Worm (Caenorhabditis elegans): ENCODE data around the gene lir-2.

The lir-2 gene

DNA sequence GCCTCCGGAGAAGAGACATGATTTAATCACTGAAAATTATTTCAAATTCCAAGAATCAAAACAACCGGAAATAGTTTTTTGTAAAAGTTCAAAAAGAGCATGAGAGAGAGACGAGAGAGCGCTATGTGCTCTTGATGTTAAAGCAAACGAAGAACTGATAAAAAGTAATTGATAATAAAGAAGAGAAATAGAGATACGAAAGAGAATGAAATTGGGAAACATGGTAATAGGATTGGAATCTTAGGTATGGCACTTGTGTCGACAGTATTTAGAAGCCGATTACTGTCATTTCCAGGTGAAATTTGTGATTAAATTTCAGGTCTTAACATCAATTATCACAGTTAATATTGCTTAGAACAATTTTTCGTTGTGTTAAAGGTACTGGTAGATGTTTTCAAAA, 26.9 kb downstream of the lir-2 start, which contains the start of gene nhx-2:
TSS of gene nhx-2 (minus strand) at position 29 of the 400 bp plus-strand sequence.
- TF ChIP-seq fos-1 (tag; optimal IDR thresholded peaks at IDR 0.05) (peak; percentile 92), nhr-11 (tag; optimal IDR thresholded peaks at IDR 0.05) (no peak), elt-1 (tag; optimal IDR thresholded peaks at IDR 0.05) (no peak)

DNA sequence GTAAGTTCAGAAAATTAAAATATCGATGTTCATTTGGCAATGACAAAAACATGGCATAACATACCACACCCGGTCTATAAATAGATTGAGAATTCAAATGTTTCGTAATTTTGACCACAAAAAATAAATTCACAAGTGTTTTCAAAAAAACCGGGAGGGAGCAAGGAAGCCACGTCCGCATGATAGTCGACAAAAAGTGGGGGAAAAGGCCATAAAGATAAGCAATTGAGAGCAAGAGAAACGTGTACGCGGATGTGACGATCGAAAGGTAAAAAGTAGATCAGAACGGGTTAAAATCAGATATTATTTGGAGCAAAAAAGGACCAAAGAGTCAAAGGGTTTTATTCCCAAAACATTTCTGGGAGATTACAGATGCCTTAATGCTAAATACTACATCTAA, 27.7 kb downstream of the lir-2 start:
- TF ChIP-seq crh-2 (tag; optimal IDR thresholded peaks at IDR 0.05) (peak; percentile 50), elt-3 (tag; optimal IDR thresholded peaks at IDR 0.05) (no peak), fos-1 (tag; optimal IDR thresholded peaks at IDR 0.05) (peak; percentile 76), elt-1 (tag; optimal IDR thresholded peaks at IDR 0.05) (no peak)

- TF ChIP-seq zag-1 (tag; optimal IDR thresholded peaks at IDR 0.05) (no peak), ceh-82 (tag; optimal IDR thresholded peaks at IDR 0.05) (no peak), unc-55 (GFP tag; optimal IDR thresholded peaks at IDR 0.05) (no peak), nhr-6 (tag; optimal IDR thresholded peaks at IDR 0.05) (no peak), gmeb-1 (tag; optimal IDR thresholded peaks at IDR 0.05) (peak; percentile 22), crh-2 (tag; optimal IDR thresholded peaks at IDR 0.05) (peak; percentile 46), lsy-2 (tag; optimal IDR thresholded peaks at IDR 0.05) (no peak), lin-13 (GFP tag; optimal IDR thresholded peaks at IDR 0.05) (no peak), unc-62 (GFP tag; optimal IDR thresholded peaks at IDR 0.05) (no peak), mdl-1 (tag; optimal IDR thresholded peaks at IDR 0.05) (peak in 1 of 2 experiments; percentile 17), blmp-1 (tag; optimal IDR thresholded peaks at IDR 0.05; ENCODE audit: insufficient read depth) (no peak), nhr-11 (tag; optimal IDR thresholded peaks at IDR 0.05) (no peak), nhr-237 (tag; optimal IDR thresholded peaks at IDR 0.05) (no peak), F13H6.1 (tag; optimal IDR thresholded peaks at IDR 0.05) (no peak), sma-9 (GFP tag; optimal IDR thresholded peaks at IDR 0.05) (peak; percentile 59), sma-9 (tag; optimal IDR thresholded peaks at IDR 0.05) (no peak), elt-3 (tag; optimal IDR thresholded peaks at IDR 0.05) (no peak), fos-1 (tag; optimal IDR thresholded peaks at IDR 0.05) (peak; percentile 96)
These were observed 28.6 kb downstream of the lir-2 start for ce11 chrII:7695636-7696035.

DNA sequence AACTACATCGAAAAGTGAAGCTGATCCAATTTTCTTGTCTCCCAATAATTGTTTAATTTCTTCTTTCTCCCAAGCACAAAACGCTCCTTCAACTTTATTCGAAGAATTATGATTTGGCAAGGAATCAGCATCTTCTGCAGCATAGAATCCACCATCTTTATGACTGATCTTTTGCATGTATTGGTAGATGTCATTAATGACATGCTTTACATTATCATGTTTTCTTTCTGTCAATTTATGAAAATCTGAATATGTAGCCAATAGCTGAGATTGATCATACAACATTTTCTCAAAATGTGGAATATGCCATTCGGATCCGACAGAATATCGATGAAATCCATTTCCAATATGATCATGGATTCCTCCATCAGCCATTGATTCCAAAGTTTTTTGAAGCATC, 30.1 kb downstream of the lir-2 start:
- TF ChIP-seq dmd-4 (tag; optimal IDR thresholded peaks at IDR 0.05), result no peak

DNA sequence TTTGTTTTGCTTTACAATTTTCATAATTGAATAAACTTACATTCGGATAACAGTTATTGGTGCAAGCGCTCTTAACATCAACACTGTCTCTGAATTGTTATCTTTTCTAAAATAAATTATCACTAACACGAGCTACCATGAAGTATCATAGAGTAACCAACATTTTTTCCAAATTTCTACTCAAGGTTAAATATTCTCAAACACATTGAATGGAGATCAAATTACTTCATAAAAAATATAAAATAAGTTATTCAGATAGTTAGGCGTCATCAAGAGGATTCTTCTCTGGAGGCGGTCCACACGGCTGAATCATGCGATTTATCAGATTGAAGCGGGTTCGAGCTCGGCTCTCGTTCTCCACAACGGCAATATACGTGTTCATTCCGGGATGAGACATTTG, 31.3 kb downstream of the lir-2 start, which contains the start of gene B0495.5:
TSS of gene B0495.5 (minus strand) at position 101 of the 400 bp plus-strand sequence.
- TF ChIP-seq sem-4 (tag; optimal IDR thresholded peaks at IDR 0.05), result no peak
- no peak for TF ChIP-seq fos-1 (tag; optimal IDR thresholded peaks at IDR 0.05)
- TF ChIP-seq elt-1 (tag; optimal IDR thresholded peaks at IDR 0.05), result no peak
- TF ChIP-seq dmd-4 (tag; optimal IDR thresholded peaks at IDR 0.05), result no peak
- no peak for TF ChIP-seq egl-27 (tag; optimal IDR thresholded peaks at IDR 0.05)
- no peak for TF ChIP-seq unc-62 (GFP tag; optimal IDR thresholded peaks at IDR 0.05)
- TF ChIP-seq snpc-4 (tag; optimal IDR thresholded peaks at IDR 0.05), result no peak

DNA sequence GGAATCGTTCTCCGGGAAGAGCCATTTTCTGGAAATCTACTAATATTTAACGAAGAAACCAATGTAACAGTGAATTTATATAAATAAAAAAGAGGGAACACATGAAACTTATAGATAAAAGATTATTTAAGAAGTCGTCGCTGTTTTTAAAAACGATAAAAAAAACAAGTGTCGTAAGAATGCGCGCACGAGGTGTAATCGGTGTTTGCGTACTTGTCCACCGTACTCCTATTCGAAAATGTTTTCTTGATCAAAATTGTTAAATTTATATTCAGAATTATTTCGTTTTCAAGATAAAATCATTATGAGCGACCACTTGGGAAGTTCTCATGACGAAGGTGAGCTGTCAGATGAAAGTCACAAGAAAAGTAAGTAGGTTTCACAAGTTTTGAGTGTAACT, 31.9 kb downstream of the lir-2 start, which contains the start of the genes moa-2 and cdk-11.1:
TSS of gene moa-2 (minus strand) at position 25 of the 400 bp plus-strand sequence.
TSS of gene cdk-11.1 (plus strand) at position 227 of the 400 bp plus-strand sequence.
- TF ChIP-seq lsy-2 (tag; optimal IDR thresholded peaks at IDR 0.05) (peak; percentile 70 to 97), ama-1 (optimal IDR thresholded peaks at IDR 0.05) (no peak), lin-13 (GFP tag; optimal IDR thresholded peaks at IDR 0.05) (no peak), skn-1 (tag; optimal IDR thresholded peaks at IDR 0.05) (no peak), ceh-82 (tag; optimal IDR thresholded peaks at IDR 0.05) (no peak), sma-9 (GFP tag; optimal IDR thresholded peaks at IDR 0.05) (no peak), sma-9 (tag; optimal IDR thresholded peaks at IDR 0.05) (no peak), nhr-11 (tag; optimal IDR thresholded peaks at IDR 0.05) (no peak), nhr-129 (tag; optimal IDR thresholded peaks at IDR 0.05) (peak; percentile 8), C34F6.9 (tag; optimal IDR thresholded peaks at IDR 0.05) (peak; percentile 43), peb-1 (tag; optimal IDR thresholded peaks at IDR 0.05) (no peak), nhr-12 (tag; optimal IDR thresholded peaks at IDR 0.05) (no peak)

ce11 chrII:7704387-7704786, 37.3 kb downstream of the lir-2 start:
- TF ChIP-seq zag-1 (tag; optimal IDR thresholded peaks at IDR 0.05) (no peak), sma-3 (GFP tag; optimal IDR thresholded peaks at IDR 0.05) (no peak), lsy-2 (tag; optimal IDR thresholded peaks at IDR 0.05) (no peak), nhr-77 (tag; optimal IDR thresholded peaks at IDR 0.05) (no peak), R02D3.7 (tag; optimal IDR thresholded peaks at IDR 0.05) (no peak), nhr-11 (tag; optimal IDR thresholded peaks at IDR 0.05) (no peak), nhr-21 (tag; optimal IDR thresholded peaks at IDR 0.05) (no peak), dmd-4 (tag; optimal IDR thresholded peaks at IDR 0.05) (no peak), nhr-23 (tag; optimal IDR thresholded peaks at IDR 0.05) (no peak), egl-27 (tag; optimal IDR thresholded peaks at IDR 0.05) (no peak), nhr-237 (tag; optimal IDR thresholded peaks at IDR 0.05) (no peak), peb-1 (tag; optimal IDR thresholded peaks at IDR 0.05) (no peak), ama-1 (optimal IDR thresholded peaks at IDR 0.05) (no peak)
